Worm (Caenorhabditis elegans) whole organism, L3 larva: Measurements from ENCODE around the gene alkb-1.

ENCODE experiments used
- aly-2 ChIP-seq: fragments of 150-350 bp; optimal IDR thresholded peaks from 2 replicates; lab custom pipeline; 2014; ENCODE audit warnings: missing biosample characterization, missing genetic modification characterization
- ama-1 ChIP-seq: fragments of 150-350 bp; optimal IDR thresholded peaks from 2 replicates; lab custom pipeline; 2018
- ceh-82 ChIP-seq: fragments of 150-350 bp; optimal IDR thresholded peaks from 2 replicates; lab custom pipeline; 2014; ENCODE audit warnings: missing biosample characterization, missing genetic modification characterization
- jun-1 ChIP-seq: fragments of 150-350 bp; optimal IDR thresholded peaks from 2 replicates; lab custom pipeline; 2014; ENCODE audit warnings: missing biosample characterization, missing genetic modification reagents, missing genetic modification characterization
- lin-15B ChIP-seq: fragments of 150-350 bp; optimal IDR thresholded peaks from 2 replicates; lab custom pipeline; 2014; ENCODE audit warnings: missing biosample characterization, missing genetic modification characterization
- mdl-1 ChIP-seq: fragments of 150-350 bp; optimal IDR thresholded peaks from 2 replicates; lab custom pipeline; 2014; ENCODE audit warnings: missing biosample characterization, missing genetic modification characterization
- pha-4 ChIP-seq: fragments of 150-350 bp; optimal IDR thresholded peaks from 2 replicates; lab custom pipeline; 2014; ENCODE audit warnings: missing biosample characterization, missing genetic modification reagents, missing genetic modification characterization
- sea-2 ChIP-seq: fragments of 150-350 bp; sonication (generic microtip); optimal IDR thresholded peaks from 4 replicates; lab custom pipeline; 2014; ENCODE audit warnings: missing biosample characterization, missing genetic modification reagents, missing genetic modification characterization
- skn-1 ChIP-seq: fragments of 150-350 bp; optimal IDR thresholded peaks from 2 replicates; lab custom pipeline; 2014; ENCODE audit warnings: missing biosample characterization, missing genetic modification characterization
- snpc-4 ChIP-seq: fragments of 150-350 bp; optimal IDR thresholded peaks from 2 replicates; lab custom pipeline; 2014; ENCODE audit warnings: missing biosample characterization, missing genetic modification characterization
- unc-62 ChIP-seq: fragments of 150-350 bp; sonication (generic microtip); optimal IDR thresholded peaks from 4 replicates; lab custom pipeline; 2014; ENCODE audit warnings: missing biosample characterization, missing genetic modification reagents, missing genetic modification characterization
- zag-1 ChIP-seq: fragments of 150-350 bp; optimal IDR thresholded peaks from 2 replicates; lab custom pipeline; 2014; ENCODE audit warnings: missing biosample characterization, missing genetic modification characterization

- no peak for TF ChIP-seq unc-62 (GFP tag; lab: Kevin White, UChicago)
- no peak for TF ChIP-seq pha-4 (tag; lab: Kevin White, UChicago)
- no peak for TF ChIP-seq jun-1 (tag; lab: Kevin White, UChicago)
- no peak for TF ChIP-seq snpc-4 (tag; lab: Kevin White, UChicago)
- no peak for TF ChIP-seq mdl-1 (tag; lab: Kevin White, UChicago)
- TF ChIP-seq skn-1 (tag; lab: Kevin White, UChicago), result no peak
- no peak for TF ChIP-seq sea-2 (GFP tag; lab: Kevin White, UChicago)
- no peak for TF ChIP-seq lin-15B (tag; lab: Kevin White, UChicago)
- TF ChIP-seq zag-1, result no peak
- TF ChIP-seq ama-1, result no peak
- no peak for TF ChIP-seq ceh-82 (tag; lab: Kevin White, UChicago)
- no peak for TF ChIP-seq aly-2 (tag; lab: Kevin White, UChicago)
These were observed 7.8 kb downstream of the alkb-1 start for ce11 chrII:1419994-1420393.
